Fruit fly (Drosophila melanogaster): ENCODE results near the gene CG10702.

CG10702 gene

dm6 chr2L:19106235-19106634, 36.6 kb upstream of the CG10702 start:
- TF ChIP-seq CG10348 (GFP tag; IDR thresholded peaks at IDR 0.05) (no peak), CG8301 (tag; optimal IDR thresholded peaks at IDR 0.05) (no peak)

dm6 chr2L:19104383-19104782, 34.7 kb upstream of the CG10702 start:
- no peak for TF ChIP-seq CG8301 (tag; optimal IDR thresholded peaks at IDR 0.05)
- no peak for TF ChIP-seq gl (tag; optimal IDR thresholded peaks at IDR 0.05)
- no peak for TF ChIP-seq Ets98B (GFP tag; IDR thresholded peaks at IDR 0.05)
- TF ChIP-seq CG14655 (GFP tag; optimal IDR thresholded peaks at IDR 0.05): no peak
- no peak for TF ChIP-seq CG13204 (GFP tag; optimal IDR thresholded peaks at IDR 0.05)
- TF ChIP-seq CG15710 (tag; optimal IDR thresholded peaks at IDR 0.05): no peak
- no peak for TF ChIP-seq fd96Ca (GFP tag; IDR thresholded peaks at IDR 0.05)

- TF ChIP-seq CG10348 (GFP tag; IDR thresholded peaks at IDR 0.05) (no peak), CG34367 (tag; optimal IDR thresholded peaks at IDR 0.05) (no peak), Pif1A (GFP tag; optimal IDR thresholded peaks at IDR 0.05) (no peak), CG8301 (tag; optimal IDR thresholded peaks at IDR 0.05) (no peak), Ets98B (GFP tag; IDR thresholded peaks at IDR 0.05) (no peak), CG9948 (tag; optimal IDR thresholded peaks at IDR 0.05) (no peak), Snoo (tag; optimal IDR thresholded peaks at IDR 0.05) (no peak), CG13204 (GFP tag; optimal IDR thresholded peaks at IDR 0.05) (no peak), gl (tag; optimal IDR thresholded peaks at IDR 0.05) (no peak)
These were observed 33.7 kb upstream of the CG10702 start for dm6 chr2L:19103176-19103921.

- no peak for TF ChIP-seq CG10348 (GFP tag; IDR thresholded peaks at IDR 0.05)
These were observed 32.1 kb upstream of the CG10702 start, which contains the start of the genes CG17344 and CG43731 for dm6 chr2L:19101744-19102143. CG17344 (plus strand) TSS chr2L:19102044. CG43731 (plus strand) TSS chr2L:19102044.

dm6 chr2L:19098668-19099067, 29.0 kb upstream of the CG10702 start:
- TF ChIP-seq D1 (tag; optimal IDR thresholded peaks at IDR 0.05) (no peak), CG14655 (GFP tag; optimal IDR thresholded peaks at IDR 0.05) (no peak), rn (GFP tag; IDR thresholded peaks at IDR 0.05) (no peak), CG8159 (tag; optimal IDR thresholded peaks at IDR 0.05) (no peak), CG34367 (tag; optimal IDR thresholded peaks at IDR 0.05) (no peak), CG15710 (tag; optimal IDR thresholded peaks at IDR 0.05) (no peak), CG8301 (tag; optimal IDR thresholded peaks at IDR 0.05) (no peak), CG4496 (GFP tag; IDR thresholded peaks at IDR 0.05) (no peak), CG32121 (GFP tag; IDR thresholded peaks at IDR 0.05) (no peak), fd96Ca (GFP tag; IDR thresholded peaks at IDR 0.05) (no peak), CG12605 (GFP tag; IDR thresholded peaks at IDR 0.05) (no peak), CG17806 (tag; optimal IDR thresholded peaks at IDR 0.05) (no peak), CG10348 (GFP tag; IDR thresholded peaks at IDR 0.05) (no peak), Pif1A (GFP tag; optimal IDR thresholded peaks at IDR 0.05) (no peak), Snoo (tag; optimal IDR thresholded peaks at IDR 0.05) (no peak), Ets98B (GFP tag; IDR thresholded peaks at IDR 0.05) (no peak), gl (tag; optimal IDR thresholded peaks at IDR 0.05) (no peak), CG13204 (GFP tag; optimal IDR thresholded peaks at IDR 0.05) (no peak), EcR (GFP tag; optimal IDR thresholded peaks at IDR 0.05) (no peak), CG9948 (tag; optimal IDR thresholded peaks at IDR 0.05) (no peak)

dm6 chr2L:19097374-19097773, 27.7 kb upstream of the CG10702 start:
- TF ChIP-seq CG8159 (tag; optimal IDR thresholded peaks at IDR 0.05) (no peak), fd96Ca (GFP tag; IDR thresholded peaks at IDR 0.05) (no peak), Ets98B (GFP tag; IDR thresholded peaks at IDR 0.05) (no peak)

dm6 chr2L:19096361-19096760, 26.7 kb upstream of the CG10702 start:
- TF ChIP-seq CG8301 (tag; optimal IDR thresholded peaks at IDR 0.05) (no peak), CG13204 (GFP tag; optimal IDR thresholded peaks at IDR 0.05) (no peak), Snoo (tag; optimal IDR thresholded peaks at IDR 0.05) (no peak), CG34367 (tag; optimal IDR thresholded peaks at IDR 0.05) (no peak), Pif1A (GFP tag; optimal IDR thresholded peaks at IDR 0.05) (no peak), CG4496 (GFP tag; IDR thresholded peaks at IDR 0.05) (no peak), EcR (GFP tag; optimal IDR thresholded peaks at IDR 0.05) (no peak), CG10348 (GFP tag; IDR thresholded peaks at IDR 0.05) (no peak), gl (tag; optimal IDR thresholded peaks at IDR 0.05) (no peak)

dm6 chr2L:19093868-19094267, 24.2 kb upstream of the CG10702 start:
- TF ChIP-seq CG14655 (GFP tag; optimal IDR thresholded peaks at IDR 0.05): no peak
- no peak for TF ChIP-seq CG8301 (tag; optimal IDR thresholded peaks at IDR 0.05)
- no peak for TF ChIP-seq CG15710 (tag; optimal IDR thresholded peaks at IDR 0.05)
- TF ChIP-seq gl (tag; optimal IDR thresholded peaks at IDR 0.05): no peak
- TF ChIP-seq CG8159 (tag; optimal IDR thresholded peaks at IDR 0.05): no peak
- no peak for TF ChIP-seq CG9948 (tag; optimal IDR thresholded peaks at IDR 0.05)
- no peak for TF ChIP-seq rn (GFP tag; IDR thresholded peaks at IDR 0.05)
- no peak for TF ChIP-seq Pif1B (GFP tag; optimal IDR thresholded peaks at IDR 0.05)
- no peak for TF ChIP-seq fd96Ca (GFP tag; IDR thresholded peaks at IDR 0.05)
- TF ChIP-seq CG12605 (GFP tag; IDR thresholded peaks at IDR 0.05): no peak
- no peak for TF ChIP-seq Ets98B (GFP tag; IDR thresholded peaks at IDR 0.05)
- TF ChIP-seq CG17806 (tag; optimal IDR thresholded peaks at IDR 0.05): no peak
- TF ChIP-seq EcR (GFP tag; optimal IDR thresholded peaks at IDR 0.05): no peak
- no peak for TF ChIP-seq Pif1A (GFP tag; optimal IDR thresholded peaks at IDR 0.05)

Data from whole organism, pupa.